Fruit fly (Drosophila melanogaster): ENCODE data around the gene by.

by gene

dm6 chr3R:9515860-9516344 lies 16.9 kb downstream of the by start, which contains the start of the genes mRpL47, CG8176 and Kdm3:
mRpL47 (minus strand) TSS chr3R:9515908.
CG8176 (plus strand) TSS chr3R:9516007.
Kdm3 (plus strand) TSS chr3R:9516007.
- peak; percentile 65 for TF ChIP-seq vri (GFP tag; optimal IDR thresholded peaks at IDR 0.05)
- TF ChIP-seq Ets21C (GFP tag; optimal IDR thresholded peaks at IDR 0.05): no peak
- peak; percentile 57 for TF ChIP-seq cyc (GFP tag; optimal IDR thresholded peaks at IDR 0.05)
- TF ChIP-seq topi (GFP tag; optimal IDR thresholded peaks at IDR 0.05): peak; percentile 28
- TF ChIP-seq Sox14 (GFP tag; optimal IDR thresholded peaks at IDR 0.05): peak; percentile 69
- TF ChIP-seq fkh (GFP tag; optimal IDR thresholded peaks at IDR 0.05): no peak
- TF ChIP-seq Lpt (GFP tag; optimal IDR thresholded peaks at IDR 0.05): no peak
- peak; percentile 72 for TF ChIP-seq CG31627 (GFP tag; optimal IDR thresholded peaks at IDR 0.05)
- TF ChIP-seq esn (GFP tag; optimal IDR thresholded peaks at IDR 0.05): peak; percentile 25
- peak; percentile 0 for TF ChIP-seq Sox15 (GFP tag; optimal IDR thresholded peaks at IDR 0.05)
- TF ChIP-seq Blimp-1 (GFP tag; optimal IDR thresholded peaks at IDR 0.05): no peak
- TF ChIP-seq Ets96B (tag; optimal IDR thresholded peaks at IDR 0.05): no peak
- TF ChIP-seq CG34406 (GFP tag; optimal IDR thresholded peaks at IDR 0.05): no peak
- TF ChIP-seq CG3032 (tag; optimal IDR thresholded peaks at IDR 0.05): peak; percentile 36
- peak; percentile 46 for TF ChIP-seq lz (GFP tag; optimal IDR thresholded peaks at IDR 0.05)
- no peak for TF ChIP-seq Eip78C (GFP tag)
- no peak for TF ChIP-seq CG1621 (tag; optimal IDR thresholded peaks at IDR 0.05)

- TF ChIP-seq CG15336 (GFP tag; IDR thresholded peaks at IDR 0.05) (no peak), CG10669 (GFP tag; optimal IDR thresholded peaks at IDR 0.05) (no peak), dsx (GFP tag; optimal IDR thresholded peaks at IDR 0.05; ENCODE audit: poor library complexity, severe bottlenecking) (no peak), acj6 (GFP tag; optimal IDR thresholded peaks at IDR 0.05) (peak; percentile 69), lz (GFP tag; optimal IDR thresholded peaks at IDR 0.05) (peak; percentile 70), Ets96B (tag; optimal IDR thresholded peaks at IDR 0.05) (peak; percentile 14), Blimp-1 (GFP tag; optimal IDR thresholded peaks at IDR 0.05) (no peak), CG11902 (GFP tag; optimal IDR thresholded peaks at IDR 0.05) (peak; percentile 54), CG7368 (GFP tag; optimal IDR thresholded peaks at IDR 0.05) (no peak), Gug (GFP tag; IDR thresholded peaks at IDR 0.05) (no peak), vri (GFP tag; optimal IDR thresholded peaks at IDR 0.05) (no peak), esn (GFP tag; optimal IDR thresholded peaks at IDR 0.05) (peak; percentile 73), CG16779 (tag; optimal IDR thresholded peaks at IDR 0.05) (no peak), CG31627 (GFP tag; optimal IDR thresholded peaks at IDR 0.05) (peak; percentile 84), Eip78C (GFP tag) (peak; percentile 66), fkh (GFP tag; optimal IDR thresholded peaks at IDR 0.05) (peak; percentile 29), Met (GFP tag; optimal IDR thresholded peaks at IDR 0.05) (no peak), Lpt (GFP tag; optimal IDR thresholded peaks at IDR 0.05) (peak; percentile 14), CG10631 (GFP tag; optimal IDR thresholded peaks at IDR 0.05) (no peak), CG3032 (tag; optimal IDR thresholded peaks at IDR 0.05) (peak; percentile 58), CG8632 (GFP tag; optimal IDR thresholded peaks at IDR 0.05) (no peak), CG34406 (GFP tag; optimal IDR thresholded peaks at IDR 0.05) (no peak), Hr39 (GFP tag; optimal IDR thresholded peaks at IDR 0.05) (peak; percentile 79), CG11294 (GFP tag; IDR thresholded peaks at IDR 0.05) (no peak), topi (GFP tag; optimal IDR thresholded peaks at IDR 0.05) (peak; percentile 49), Sox102F (GFP tag; optimal IDR thresholded peaks at IDR 0.05) (no peak), OdsH (GFP tag; optimal IDR thresholded peaks at IDR 0.05) (no peak), Smox (GFP tag; optimal IDR thresholded peaks at IDR 0.05) (no peak), Sox15 (GFP tag; optimal IDR thresholded peaks at IDR 0.05) (peak; percentile 58), CG1621 (tag; optimal IDR thresholded peaks at IDR 0.05) (no peak), Hr4 (GFP tag; optimal IDR thresholded peaks at IDR 0.05) (no peak), CG32006 (GFP tag; optimal IDR thresholded peaks at IDR 0.05) (no peak), CG6276 (GFP tag; optimal IDR thresholded peaks at IDR 0.05) (no peak), achi (GFP tag; optimal IDR thresholded peaks at IDR 0.05) (peak; percentile 53), Hr38 (GFP tag; optimal IDR thresholded peaks at IDR 0.05) (peak; percentile 29), dac (GFP tag; optimal IDR thresholded peaks at IDR 0.05) (no peak), cyc (GFP tag; optimal IDR thresholded peaks at IDR 0.05) (peak; percentile 72), CG6808 (GFP tag; optimal IDR thresholded peaks at IDR 0.05) (no peak), CG6792 (GFP tag; optimal IDR thresholded peaks at IDR 0.05) (peak; percentile 35), Sox14 (GFP tag; optimal IDR thresholded peaks at IDR 0.05) (peak; percentile 68)
Observed at dm6 chr3R:9513052-9513420, 19.8 kb downstream of the by start, which contains the start of the genes Ras85D and Rlb1. Ras85D (minus strand) TSS chr3R:9513067. Rlb1 (plus strand) TSS chr3R:9513327.
